1 fruit fly cellular context compared by ENCODE assay signal in genomic region chr3L:16956768-16957533, dm6.
A peak's percentile ranks its signal among the peaks of the same experiment; 100 is the strongest.
TF ChIP-seq lines count a peak whose summit lies in the region.

No protein-coding gene starts in this region.

TF ChIP-seq in whole organism, embryonic, 481 proteins besides CTCF, POLR2A, EP300 and RAD21 (continued from another document and continues in another):
- TF ChIP-seq eve (GFP tag; optimal IDR thresholded peaks at IDR 0.05; lab: Kevin White, UChicago) (peak in 1 of 2 experiments; percentile 90), Vsx1 (GFP tag; optimal IDR thresholded peaks at IDR 0.05; lab: Kevin White, UChicago) (no peak), CG6854 (GFP tag; optimal IDR thresholded peaks at IDR 0.05; lab: Kevin White, UChicago) (no peak), CG4730 (GFP tag; IDR thresholded peaks at IDR 0.05; lab: Robert Waterston, UW) (peak; percentile 55), PHDP (tag; optimal IDR thresholded peaks at IDR 0.05; lab: Kevin White, UChicago) (peak; percentile 85), Hr51 (GFP tag; optimal IDR thresholded peaks at IDR 0.05; lab: Kevin White, UChicago) (peak; percentile 20 to 82), psq (GFP tag; optimal IDR thresholded peaks at IDR 0.05; lab: Kevin White, UChicago) (peak; percentile 4), Pdp1 (GFP tag; optimal IDR thresholded peaks at IDR 0.05; lab: Kevin White, UChicago) (peak; percentile 24 to 38), inv (GFP tag; IDR thresholded peaks at IDR 0.05; lab: Robert Waterston, UW; ENCODE audit: partially characterized antibody) (no peak), Sry-δ (GFP tag; optimal IDR thresholded peaks at IDR 0.05; lab: Kevin White, UChicago) (peak; percentile 5), ap (GFP tag; IDR thresholded peaks at IDR 0.05; lab: Robert Waterston, UW) (peak; percentile 62), lbe (GFP tag; optimal IDR thresholded peaks at IDR 0.05; lab: Kevin White, UChicago) (no peak), CG1529 (GFP tag; optimal IDR thresholded peaks at IDR 0.05; lab: Kevin White, UChicago) (peak; percentile 32), MESR4 (GFP tag; optimal IDR thresholded peaks at IDR 0.05; lab: Kevin White, UChicago) (no peak), Ptx1 (GFP tag; IDR thresholded peaks at IDR 0.05; lab: Robert Waterston, UW) (peak; percentile 83), Hr3 (GFP tag; optimal IDR thresholded peaks at IDR 0.05; lab: Kevin White, UChicago) (peak; percentile 69), CG8924 (tag; optimal IDR thresholded peaks at IDR 0.05; lab: Kevin White, UChicago) (peak; percentile 85), CG10543 (GFP tag; optimal IDR thresholded peaks at IDR 0.05; lab: Kevin White, UChicago) (peak; percentile 61), CG9437 (GFP tag; optimal IDR thresholded peaks at IDR 0.05; lab: Kevin White, UChicago) (peak; percentile 64), h (optimal IDR thresholded peaks at IDR 0.05; lab: Kevin White, UChicago) (no peak), Dbx (GFP tag; IDR thresholded peaks at IDR 0.05; lab: Robert Waterston, UW) (peak; percentile 74), sr (GFP tag; IDR thresholded peaks at IDR 0.05; lab: Robert Waterston, UW) (peak; percentile 85), CG7357 (GFP tag; IDR thresholded peaks at IDR 0.05; lab: Robert Waterston, UW) (peak; percentile 66; the same call in 2 of the 3 replicates), Camta (GFP tag; optimal IDR thresholded peaks at IDR 0.05; lab: Kevin White, UChicago) (peak; percentile 57), tgo (GFP tag; IDR thresholded peaks at IDR 0.05; lab: Robert Waterston, UW) (peak; percentile 77), CG8359 (GFP tag; optimal IDR thresholded peaks at IDR 0.05; lab: Kevin White, UChicago; ENCODE audit: borderline replicate concordance) (no peak), ci (GFP tag; IDR thresholded peaks at IDR 0.05; lab: Robert Waterston, UW) (peak; percentile 77), CG7556 (GFP tag; optimal IDR thresholded peaks at IDR 0.05; lab: Kevin White, UChicago) (peak; percentile 50), CG3726 (GFP tag; IDR thresholded peaks at IDR 0.05; lab: Robert Waterston, UW) (no peak), CG10959 (GFP tag; IDR thresholded peaks at IDR 0.05; lab: Robert Waterston, UW) (peak; percentile 29; the same call in 1 of the 2 replicates), CG3847 (GFP tag; IDR thresholded peaks at IDR 0.05; lab: Robert Waterston, UW) (peak; percentile 63), Lim3 (GFP tag; IDR thresholded peaks at IDR 0.05; lab: Robert Waterston, UW) (no peak), CG5245 (GFP tag; optimal IDR thresholded peaks at IDR 0.05; lab: Kevin White, UChicago) (peak; percentile 23), CG3838 (GFP tag; optimal IDR thresholded peaks at IDR 0.05; lab: Kevin White, UChicago) (peak; percentile 18), BtbVII (GFP tag; optimal IDR thresholded peaks at IDR 0.05; lab: Kevin White, UChicago) (peak; percentile 55), scrt (GFP tag; optimal IDR thresholded peaks at IDR 0.05; lab: Kevin White, UChicago) (peak; percentile 10), Abd-B (GFP tag; optimal IDR thresholded peaks at IDR 0.05; lab: Kevin White, UChicago) (peak; percentile 72), CG18476 (GFP tag; optimal IDR thresholded peaks at IDR 0.05; lab: Kevin White, UChicago) (peak; percentile 67), E2f2 (GFP tag; IDR thresholded peaks at IDR 0.05; lab: Robert Waterston, UW) (peak; percentile 40; the same call in 1 of the 2 replicates), jing (GFP tag; optimal IDR thresholded peaks at IDR 0.05; lab: Kevin White, UChicago) (peak; percentile 54), CG13624 (GFP tag; optimal IDR thresholded peaks at IDR 0.05; lab: Kevin White, UChicago) (peak; percentile 42), Asciz (GFP tag; optimal IDR thresholded peaks at IDR 0.05; lab: Kevin White, UChicago) (peak; percentile 69), prd (optimal IDR thresholded peaks at IDR 0.05; lab: Kevin White, UChicago) (no peak), prd (GFP tag; IDR thresholded peaks at IDR 0.05; lab: Robert Waterston, UW) (peak; percentile 78), klu (GFP tag; IDR thresholded peaks at IDR 0.05; lab: Robert Waterston, UW) (no peak; the same call in 1 of the 2 replicates), tap (tag; optimal IDR thresholded peaks at IDR 0.05; lab: Kevin White, UChicago) (peak; percentile 75), NK7.1 (GFP tag; optimal IDR thresholded peaks at IDR 0.05; lab: Kevin White, UChicago) (no peak), gro (GFP tag; optimal IDR thresholded peaks at IDR 0.05; lab: Kevin White, UChicago) (peak; percentile 3), Usf (GFP tag; optimal IDR thresholded peaks at IDR 0.05; lab: Kevin White, UChicago) (no peak), CG13296 (GFP tag; optimal IDR thresholded peaks at IDR 0.05; lab: Kevin White, UChicago) (no peak), CoRest (tag; optimal IDR thresholded peaks at IDR 0.05; lab: Kevin White, UChicago) (peak; percentile 81), CG8290 (GFP tag; optimal IDR thresholded peaks at IDR 0.05; lab: Kevin White, UChicago) (no peak), CG8290 (tag; optimal IDR thresholded peaks at IDR 0.05; lab: Kevin White, UChicago) (peak in 1 of 2 experiments; percentile 36), fu2 (GFP tag; optimal IDR thresholded peaks at IDR 0.05; lab: Kevin White, UChicago) (peak; percentile 40), CG13894 (tag; optimal IDR thresholded peaks at IDR 0.05; lab: Kevin White, UChicago) (peak; percentile 28), Hsf (GFP tag; optimal IDR thresholded peaks at IDR 0.05; lab: Kevin White, UChicago) (peak; percentile 66), CG11085 (GFP tag; IDR thresholded peaks at IDR 0.05; lab: Robert Waterston, UW) (peak; percentile 53; the same call in 1 of the 2 replicates), CG9932 (GFP tag; IDR thresholded peaks at IDR 0.05; lab: Robert Waterston, UW) (peak; percentile 60), Fer1 (GFP tag; optimal IDR thresholded peaks at IDR 0.05; lab: Kevin White, UChicago) (peak; percentile 69), CG4282 (GFP tag; optimal IDR thresholded peaks at IDR 0.05; lab: Kevin White, UChicago) (no peak), CG1647 (GFP tag; optimal IDR thresholded peaks at IDR 0.05; lab: Kevin White, UChicago) (peak; percentile 26), CG10209 (GFP tag; optimal IDR thresholded peaks at IDR 0.05; lab: Kevin White, UChicago) (peak; percentile 64), CG10431 (GFP tag; optimal IDR thresholded peaks at IDR 0.05; lab: Kevin White, UChicago) (no peak), Bteb2 (GFP tag; optimal IDR thresholded peaks at IDR 0.05; lab: Kevin White, UChicago) (peak; percentile 55), NC2α (GFP tag; optimal IDR thresholded peaks at IDR 0.05; lab: Kevin White, UChicago) (peak; percentile 2), pan (optimal IDR thresholded peaks at IDR 0.05; lab: Kevin White, UChicago) (no peak), pan (GFP tag; optimal IDR thresholded peaks at IDR 0.05 in 1 of 2, IDR thresholded peaks at IDR 0.05 in 1 of 2) (peak in 1 of 2 experiments; percentile 86), CG3995 (GFP tag; optimal IDR thresholded peaks at IDR 0.05; lab: Kevin White, UChicago) (no peak), ttk (GFP tag; IDR thresholded peaks at IDR 0.05; lab: Robert Waterston, UW) (no peak; the same call in 1 of the 2 replicates), Oli (tag; optimal IDR thresholded peaks at IDR 0.05; lab: Kevin White, UChicago) (peak; percentile 73), sd (tag; optimal IDR thresholded peaks at IDR 0.05; lab: Kevin White, UChicago) (peak; percentile 92), her (GFP tag; optimal IDR thresholded peaks at IDR 0.05; lab: Kevin White, UChicago) (no peak), org-1 (GFP tag; optimal IDR thresholded peaks at IDR 0.05; lab: Kevin White, UChicago) (peak; percentile 49), C15 (GFP tag; IDR thresholded peaks at IDR 0.05; lab: Robert Waterston, UW) (peak; percentile 35; the same call in 1 of the 3 replicates), BEAF-32 (GFP tag; optimal IDR thresholded peaks at IDR 0.05; lab: Kevin White, UChicago) (no peak), HHEX (GFP tag; optimal IDR thresholded peaks at IDR 0.05; lab: Kevin White, UChicago) (peak; percentile 52), ken (GFP tag; IDR thresholded peaks at IDR 0.05; lab: Robert Waterston, UW) (peak; percentile 21; the same call in 1 of the 3 replicates), Sox102F (GFP tag; optimal IDR thresholded peaks at IDR 0.05; lab: Kevin White, UChicago) (peak; percentile 85), Atf-2 (GFP tag; optimal IDR thresholded peaks at IDR 0.05; lab: Kevin White, UChicago) (peak; percentile 25), CG15011 (GFP tag; optimal IDR thresholded peaks at IDR 0.05; lab: Kevin White, UChicago) (peak; percentile 76), CG4854 (GFP tag; optimal IDR thresholded peaks at IDR 0.05; lab: Kevin White, UChicago) (peak; percentile 11), trh (GFP tag; optimal IDR thresholded peaks at IDR 0.05; lab: Kevin White, UChicago) (no peak), CG15269 (tag; optimal IDR thresholded peaks at IDR 0.05; lab: Kevin White, UChicago) (peak; percentile 86), p53 (GFP tag; optimal IDR thresholded peaks at IDR 0.05; lab: Kevin White, UChicago) (no peak), tup (GFP tag; optimal IDR thresholded peaks at IDR 0.05; lab: Kevin White, UChicago) (no peak), Deaf1 (tag; optimal IDR thresholded peaks at IDR 0.05; lab: Kevin White, UChicago) (peak; percentile 80), Nf-YC (tag; optimal IDR thresholded peaks at IDR 0.05; lab: Kevin White, UChicago) (peak; percentile 56), CG1792 (GFP tag; optimal IDR thresholded peaks at IDR 0.05; lab: Kevin White, UChicago) (no peak), dysf (GFP tag; IDR thresholded peaks at IDR 0.05; lab: Robert Waterston, UW) (peak; percentile 78), zen2 (GFP tag; IDR thresholded peaks at IDR 0.05; lab: Robert Waterston, UW; ENCODE audit: partially characterized antibody) (no peak), gfzf (GFP tag; optimal IDR thresholded peaks at IDR 0.05; lab: Kevin White, UChicago) (no peak), nau (GFP tag; optimal IDR thresholded peaks at IDR 0.05; lab: Kevin White, UChicago) (peak; percentile 38), disco-r (GFP tag; optimal IDR thresholded peaks at IDR 0.05; lab: Kevin White, UChicago) (peak; percentile 2), tio (GFP tag; optimal IDR thresholded peaks at IDR 0.05; lab: Kevin White, UChicago) (peak; percentile 43), HmgZ (tag; optimal IDR thresholded peaks at IDR 0.05; lab: Kevin White, UChicago) (peak; percentile 59), CG18262 (tag; optimal IDR thresholded peaks at IDR 0.05; lab: Kevin White, UChicago) (peak; percentile 80), Bgb (GFP tag; IDR thresholded peaks at IDR 0.05; lab: Robert Waterston, UW; ENCODE audit: partially characterized antibody) (peak; percentile 40; the same call in 1 of the 2 replicates), CG12155 (GFP tag; optimal IDR thresholded peaks at IDR 0.05; lab: Kevin White, UChicago) (peak; percentile 52), fru (optimal IDR thresholded peaks at IDR 0.05; lab: Kevin White, UChicago) (no peak), gem (tag; optimal IDR thresholded peaks at IDR 0.05; lab: Kevin White, UChicago) (peak; percentile 80), CG7786 (GFP tag; optimal IDR thresholded peaks at IDR 0.05; lab: Kevin White, UChicago) (peak; percentile 22), shn (GFP tag; optimal IDR thresholded peaks at IDR 0.05; lab: Kevin White, UChicago) (peak; percentile 31), CG16815 (GFP tag; optimal IDR thresholded peaks at IDR 0.05; lab: Kevin White, UChicago) (peak; percentile 30), cwo (GFP tag; optimal IDR thresholded peaks at IDR 0.05; lab: Kevin White, UChicago) (peak; percentile 24), CG17568 (GFP tag; optimal IDR thresholded peaks at IDR 0.05; lab: Kevin White, UChicago) (peak; percentile 48), CG32772 (GFP tag; IDR thresholded peaks at IDR 0.05; lab: Robert Waterston, UW) (peak; percentile 39; the same call in 1 of the 2 replicates), gce (GFP tag; IDR thresholded peaks at IDR 0.05; lab: Robert Waterston, UW) (0 out of 3 replicates have a peak, but pooled peaks have one; percentile 40), CG8388 (GFP tag; optimal IDR thresholded peaks at IDR 0.05; lab: Kevin White, UChicago) (peak; percentile 53), CG13287 (GFP tag; IDR thresholded peaks at IDR 0.05; lab: Robert Waterston, UW; ENCODE audit: partially characterized antibody) (0 out of 2 replicates have a peak, but pooled peaks have one; percentile 55), lov (optimal IDR thresholded peaks at IDR 0.05; lab: Kevin White, UChicago) (no peak), lov (GFP tag; IDR thresholded peaks at IDR 0.05; lab: Robert Waterston, UW) (no peak), da (GFP tag; optimal IDR thresholded peaks at IDR 0.05; lab: Kevin White, UChicago) (no peak), Rfx (GFP tag; IDR thresholded peaks at IDR 0.05; lab: Robert Waterston, UW) (peak; percentile 69), CG32767 (GFP tag; IDR thresholded peaks at IDR 0.05; lab: Robert Waterston, UW) (peak; percentile 78), croc (GFP tag; conservative IDR thresholded peaks at IDR 0.05; lab: Robert Waterston, UW) (peak; percentile 28; the same call in 1 of the 3 replicates), ind (GFP tag; optimal IDR thresholded peaks at IDR 0.05; lab: Kevin White, UChicago) (peak; percentile 52), CG7372 (GFP tag; IDR thresholded peaks at IDR 0.05; lab: Robert Waterston, UW) (peak; percentile 20; the same call in 1 of the 2 replicates), CG2120 (GFP tag; optimal IDR thresholded peaks at IDR 0.05; lab: Kevin White, UChicago) (peak; percentile 81), CG3163 (GFP tag; optimal IDR thresholded peaks at IDR 0.05; lab: Kevin White, UChicago) (no peak), yki (optimal IDR thresholded peaks at IDR 0.05; lab: Kevin White, UChicago) (no peak), Taf1 (GFP tag; IDR thresholded peaks at IDR 0.05; lab: Robert Waterston, UW) (peak; percentile 48), sisA (GFP tag; IDR thresholded peaks at IDR 0.05; lab: Robert Waterston, UW) (peak; percentile 65), wek (GFP tag; optimal IDR thresholded peaks at IDR 0.05; lab: Kevin White, UChicago) (no peak), cas (GFP tag; IDR thresholded peaks at IDR 0.05; lab: Robert Waterston, UW) (no peak), CG12769 (tag; optimal IDR thresholded peaks at IDR 0.05; lab: Kevin White, UChicago) (peak; percentile 71), Tbp (GFP tag; optimal IDR thresholded peaks at IDR 0.05; lab: Kevin White, UChicago) (no peak), CG32532 (GFP tag; IDR thresholded peaks at IDR 0.05; lab: Robert Waterston, UW) (peak; percentile 81), CG10462 (GFP tag; optimal IDR thresholded peaks at IDR 0.05; lab: Kevin White, UChicago) (peak; percentile 51), CG4328 (GFP tag; optimal IDR thresholded peaks at IDR 0.05; lab: Kevin White, UChicago) (peak; percentile 63), knrl (GFP tag; IDR thresholded peaks at IDR 0.05; lab: Robert Waterston, UW; ENCODE audit: partially characterized antibody) (no peak)
